Worm (Caenorhabditis elegans): ENCODE data around the gene F38E1.3.

The F38E1.3 gene

DNA sequence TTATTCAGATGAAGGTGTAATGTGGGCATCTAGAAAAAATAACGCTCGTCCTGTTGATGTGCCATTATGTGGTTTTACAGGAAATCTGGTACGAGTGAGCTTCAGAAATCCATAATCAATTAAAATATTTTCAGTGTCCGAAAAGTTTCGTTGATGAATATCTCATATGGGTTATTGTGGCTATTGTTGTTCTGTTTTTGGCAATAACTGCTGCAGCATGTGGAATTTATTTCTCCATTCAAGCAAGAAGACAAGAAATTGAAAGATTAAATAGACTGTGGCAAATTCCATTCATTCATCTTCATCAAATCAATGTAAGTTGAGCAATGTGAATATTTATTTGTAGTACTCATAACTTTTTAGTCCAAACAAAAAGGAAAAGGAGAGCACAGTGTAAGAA, 13.4 kb downstream of the F38E1.3 start:
- TF ChIP-seq mef-2 (tag; optimal IDR thresholded peaks at IDR 0.05) (no peak), xbp-1 (tag; optimal IDR thresholded peaks at IDR 0.05) (no peak), fkh-10 (GFP tag; optimal IDR thresholded peaks at IDR 0.05) (no peak), sox-4 (tag; optimal IDR thresholded peaks at IDR 0.05) (no peak), tbx-2 (tag; optimal IDR thresholded peaks at IDR 0.05) (no peak), sptf-1 (tag; optimal IDR thresholded peaks at IDR 0.05) (no peak), unc-62 (GFP tag; optimal IDR thresholded peaks at IDR 0.05) (no peak), hlh-17 (GFP tag; optimal IDR thresholded peaks at IDR 0.05; ENCODE audit: borderline replicate concordance) (no peak), mdl-1 (tag; optimal IDR thresholded peaks at IDR 0.05) (no peak), ceh-82 (tag; optimal IDR thresholded peaks at IDR 0.05) (no peak), efl-3 (GFP tag; optimal IDR thresholded peaks at IDR 0.05) (no peak), pax-3 (tag; optimal IDR thresholded peaks at IDR 0.05) (no peak)

DNA sequence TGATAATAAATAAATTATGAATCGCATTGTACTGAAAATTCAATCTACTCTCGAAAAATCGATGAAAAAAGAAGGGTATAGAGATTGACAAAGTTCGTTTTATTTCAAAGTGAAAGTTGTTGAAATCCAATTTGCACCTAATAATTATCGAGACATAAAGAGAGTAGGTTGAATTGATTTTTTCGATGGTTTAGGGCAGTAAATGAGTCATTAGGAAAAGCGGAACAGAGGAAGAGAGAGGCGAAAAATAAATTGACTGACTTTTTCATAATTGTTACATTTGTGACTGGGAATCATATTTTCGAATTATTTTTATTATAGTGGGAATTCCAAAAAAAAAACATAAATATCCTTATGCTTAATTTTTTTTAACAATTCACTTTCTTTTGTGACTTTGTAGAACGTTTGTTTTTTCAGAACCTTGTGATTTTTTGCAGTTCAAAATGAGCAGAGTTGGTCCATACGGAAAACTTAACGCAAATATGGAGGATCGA, 18.5 kb downstream of the F38E1.3 start, which contains the start of the genes pho-6 and F52E1.3:
pho-6 (minus strand) TSS at position 101 of the 494 bp plus-strand sequence.
F52E1.3 (plus strand) TSS at position 444 of the 494 bp plus-strand sequence.
- TF ChIP-seq sox-4 (tag; optimal IDR thresholded peaks at IDR 0.05) (no peak), C34B4.2 (tag; optimal IDR thresholded peaks at IDR 0.05) (no peak), sup-37 (GFP tag; optimal IDR thresholded peaks at IDR 0.05) (no peak), mef-2 (tag; optimal IDR thresholded peaks at IDR 0.05) (no peak), ztf-4 (tag; optimal IDR thresholded peaks at IDR 0.05) (no peak), ets-5 (GFP tag; IDR thresholded peaks at IDR 0.05) (no peak), mab-9 (GFP tag; IDR thresholded peaks at IDR 0.05) (no peak), nhr-76 (tag; optimal IDR thresholded peaks at IDR 0.05) (no peak), pqm-1 (tag; optimal IDR thresholded peaks at IDR 0.05) (no peak), grh-1 (GFP tag; IDR thresholded peaks at IDR 0.05) (no peak), nhr-47 (tag; optimal IDR thresholded peaks at IDR 0.05) (no peak), snu-23 (GFP tag; optimal IDR thresholded peaks at IDR 0.05) (no peak), nhr-90 (tag; optimal IDR thresholded peaks at IDR 0.05; ENCODE audit: poor library complexity) (no peak), snpc-4 (tag; optimal IDR thresholded peaks at IDR 0.05) (no peak), Y116A8C.19 (tag; optimal IDR thresholded peaks at IDR 0.05; ENCODE audit: borderline replicate concordance) (no peak), efl-1 (optimal IDR thresholded peaks at IDR 0.05) (no peak), efl-1 (GFP tag; optimal IDR thresholded peaks at IDR 0.05 in 1 of 2) (no peak), mep-1 (tag; optimal IDR thresholded peaks at IDR 0.05) (no peak), ces-1 (GFP tag; optimal IDR thresholded peaks at IDR 0.05) (no peak)

DNA sequence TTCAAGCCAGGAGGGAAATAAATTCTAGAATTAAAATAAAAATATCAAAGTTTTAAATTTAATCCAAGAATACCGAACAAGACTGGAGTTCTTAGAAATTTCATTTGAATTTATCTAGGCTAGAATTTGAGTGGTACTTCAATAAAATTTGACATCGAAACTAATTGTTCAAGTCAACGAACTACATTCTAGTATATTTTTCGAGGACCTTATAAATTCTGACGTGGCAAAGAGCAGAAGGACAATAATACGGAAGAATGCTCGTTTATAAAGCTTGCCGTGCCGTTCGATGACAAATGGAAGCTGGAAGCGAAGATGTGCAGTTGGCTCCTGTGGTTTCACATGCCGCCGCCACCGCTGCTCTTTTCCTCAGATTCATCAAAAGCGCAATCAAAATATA, 24.9 kb downstream of the F38E1.3 start:
- no peak for TF ChIP-seq unc-86 (tag; optimal IDR thresholded peaks at IDR 0.05)
- no peak for TF ChIP-seq egl-13 (tag; optimal IDR thresholded peaks at IDR 0.05)
- no peak for TF ChIP-seq pag-3 (tag; optimal IDR thresholded peaks at IDR 0.05; ENCODE audit: borderline replicate concordance, insufficient read depth)

DNA sequence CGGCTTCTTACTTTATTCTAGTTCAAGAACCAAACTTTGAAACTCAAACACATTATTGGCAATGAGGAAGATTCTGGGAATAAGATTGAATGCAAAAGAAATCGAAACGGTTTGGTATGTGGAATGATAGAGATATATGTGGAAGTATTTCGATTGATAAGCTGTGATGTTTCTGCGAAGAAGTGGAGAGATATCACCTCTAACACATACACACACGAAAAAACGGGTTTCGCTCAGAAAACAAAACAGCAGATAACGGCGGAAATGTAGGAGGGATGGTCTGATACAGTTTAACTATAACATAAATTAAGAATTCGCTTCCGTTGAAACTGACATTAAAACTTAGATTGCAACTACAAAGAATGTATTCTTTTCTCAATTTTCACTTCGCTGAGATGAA, 25.3 kb downstream of the F38E1.3 start:
- TF ChIP-seq nhr-85 (tag) (peak; percentile 61), sox-4 (tag; optimal IDR thresholded peaks at IDR 0.05) (no peak), elt-3 (tag; optimal IDR thresholded peaks at IDR 0.05) (peak; percentile 34 to 90 (median 74)), nhr-19 (GFP tag; conservative IDR thresholded peaks at IDR 0.05) (0 out of 2 replicates have a peak, but pooled peaks have one; percentile 9), blmp-1 (tag; optimal IDR thresholded peaks at IDR 0.05) (peak; percentile 89), ceh-8 (GFP tag; optimal IDR thresholded peaks at IDR 0.05) (no peak), nhr-77 (tag; optimal IDR thresholded peaks at IDR 0.05) (no peak), lin-14 (GFP tag; optimal IDR thresholded peaks at IDR 0.05) (peak; percentile 41), nhr-20 (tag; optimal IDR thresholded peaks at IDR 0.05) (peak; percentile 16), grh-1 (GFP tag; IDR thresholded peaks at IDR 0.05) (peak; percentile 41; the same call in 1 of the 2 replicates)

All from whole organism, L1 larva.